Fruit fly (Drosophila melanogaster) whole organism, embryonic: Measurements from ENCODE around the gene CG43813.
A peak's percentile ranks its signal among the peaks of the same experiment; 100 is the strongest.

Experiments
- Asciz ChIP-seq: fragments of 200-800 bp; sonication (Bioruptor generic); optimal IDR thresholded peaks from 2 replicates; lab custom pipeline; 2017; ENCODE audit warnings: missing biosample characterization, mild to moderate bottlenecking, missing genetic modification characterization, missing genetic modification reagents
- Atf-2 ChIP-seq: fragments of 200-800 bp; sonication (Bioruptor generic); optimal IDR thresholded peaks from 2 replicates; lab custom pipeline; 2016; ENCODE audit warnings: missing biosample characterization, missing genetic modification characterization
- Bdp1 ChIP-seq: fragments of 200-800 bp; sonication (Bioruptor generic); optimal IDR thresholded peaks from 3 replicates; lab custom pipeline; 2016; ENCODE audit warnings: missing biosample characterization, missing genetic modification characterization
- Bgb ChIP-seq: fragments of 200-800 bp; sonication (Bioruptor generic); IDR thresholded peaks from 2 replicates; pipeline ENCODE4 v1.3.6; 2022; ENCODE audit warnings: missing biosample characterization, missing genetic modification characterization; ENCODE audit not compliant: partially characterized antibody
- CG10543 ChIP-seq: fragments of 200-800 bp; sonication (Bioruptor generic); optimal IDR thresholded peaks from 3 replicates; lab custom pipeline; 2017; ENCODE audit warnings: missing biosample characterization, mild to moderate bottlenecking, missing genetic modification characterization, moderate library complexity
- CG10959 ChIP-seq: fragments of 200-800 bp; sonication (Bioruptor generic); IDR thresholded peaks from 2 replicates; pipeline ENCODE4 v1.3.6; 2022; ENCODE audit warnings: missing biosample characterization, missing genetic modification characterization
- CG11695 ChIP-seq: fragments of 200-800 bp; sonication (Bioruptor generic); IDR thresholded peaks from 3 replicates; pipeline ENCODE4 v1.3.6; 2022; ENCODE audit warnings: missing biosample characterization, missing genetic modification characterization
- CG12104 ChIP-seq: fragments of 200-800 bp; sonication (Bioruptor generic); optimal IDR thresholded peaks from 3 replicates; lab custom pipeline; 2016; ENCODE audit warnings: missing biosample characterization, missing genetic modification characterization
- CG1233 ChIP-seq: fragments of 200-800 bp; sonication (Bioruptor generic); optimal IDR thresholded peaks from 4 replicates; lab custom pipeline; 2018; ENCODE audit warnings: missing biosample characterization, mild to moderate bottlenecking, missing genetic modification characterization
- CG14050 ChIP-seq: fragments of 200-800 bp; sonication (Bioruptor generic); IDR thresholded peaks from 3 replicates; pipeline ENCODE4 v1.3.6; 2022; ENCODE audit warnings: missing biosample characterization, missing genetic modification characterization
- CG1792 ChIP-seq: fragments of 200-800 bp; sonication (Bioruptor generic); optimal IDR thresholded peaks from 2 replicates; lab custom pipeline; 2016; ENCODE audit warnings: missing biosample characterization, missing genetic modification characterization
- CG2889 ChIP-seq: fragments of 200-800 bp; sonication (Bioruptor generic); IDR thresholded peaks from 3 replicates; pipeline ENCODE4 v1.3.6; 2022; ENCODE audit warnings: missing biosample characterization, missing genetic modification characterization
- CG30431 ChIP-seq: fragments of 200-800 bp; sonication (Bioruptor generic); optimal IDR thresholded peaks from 2 replicates; lab custom pipeline; 2017; ENCODE audit warnings: missing biosample characterization, missing genetic modification characterization
- CG31388 ChIP-seq: fragments of 200-800 bp; sonication (Bioruptor generic); optimal IDR thresholded peaks from 2 replicates; lab custom pipeline; 2016; ENCODE audit warnings: missing biosample characterization, missing genetic modification characterization
- CG31441 ChIP-seq: fragments of 200-800 bp; sonication (Bioruptor generic); IDR thresholded peaks from 2 replicates; pipeline ENCODE4 v1.3.6; 2022; ENCODE audit warnings: missing biosample characterization, missing genetic modification characterization
- CG3163 ChIP-seq: fragments of 200-800 bp; sonication (Bioruptor generic); optimal IDR thresholded peaks from 3 replicates; lab custom pipeline; 2016; ENCODE audit warnings: missing biosample characterization, missing genetic modification characterization
- CG3407 ChIP-seq: fragments of 200-800 bp; sonication (Bioruptor generic); optimal IDR thresholded peaks from 2 replicates; lab custom pipeline; 2018; ENCODE audit warnings: missing biosample characterization, mild to moderate bottlenecking, missing genetic modification characterization
- CG34376 ChIP-seq: fragments of 200-800 bp; sonication (Bioruptor generic); optimal IDR thresholded peaks from 2 replicates; lab custom pipeline; 2018; ENCODE audit warnings: missing biosample characterization, mild to moderate bottlenecking, missing genetic modification characterization
- CG34422 ChIP-seq: fragments of 200-800 bp; sonication (Bioruptor generic); IDR thresholded peaks from 3 replicates; pipeline ENCODE4 v1.3.6; 2022; ENCODE audit warnings: missing biosample characterization, missing genetic modification characterization
- CG6791 ChIP-seq: fragments of 200-800 bp; sonication (Bioruptor generic); IDR thresholded peaks from 3 replicates; pipeline ENCODE4 v1.3.6; 2022; ENCODE audit warnings: missing biosample characterization, missing genetic modification characterization; ENCODE audit not compliant: partially characterized antibody
- CG7839 ChIP-seq: fragments of 200-800 bp; sonication (Bioruptor generic); optimal IDR thresholded peaks from 3 replicates; lab custom pipeline; 2018; ENCODE audit warnings: missing biosample characterization, mild to moderate bottlenecking, missing genetic modification characterization, moderate library complexity
- CG8478 ChIP-seq: fragments of >200 bp; optimal IDR thresholded peaks from 2 replicates; lab custom pipeline; 2018
- CoRest ChIP-seq: fragments of 200-800 bp; sonication (Bioruptor generic); optimal IDR thresholded peaks from 3 replicates; lab custom pipeline; 2018; ENCODE audit warnings: missing biosample characterization, mild to moderate bottlenecking, missing genetic modification characterization, moderate library complexity
- Deaf1 ChIP-seq: fragments of 200-800 bp; optimal IDR thresholded peaks from 3 replicates; lab custom pipeline; 2019; ENCODE audit warnings: missing biosample characterization, mild to moderate bottlenecking, missing genetic modification characterization, moderate library complexity
- ERR ChIP-seq: fragments of 200-800 bp; sonication (Bioruptor generic); optimal IDR thresholded peaks from 2 replicates; lab custom pipeline; 2016; ENCODE audit warnings: missing biosample characterization, missing genetic modification characterization
- Hand ChIP-seq: fragments of 200-800 bp; sonication (Bioruptor generic); optimal IDR thresholded peaks from 2 replicates; lab custom pipeline; 2017; ENCODE audit warnings: mild to moderate bottlenecking, missing biosample characterization, missing genetic modification reagents, missing genetic modification characterization
- Scr ChIP-seq: fragments of 200-800 bp; sonication (Bioruptor generic); IDR thresholded peaks from 2 replicates; pipeline ENCODE4 v1.3.6; 2022; ENCODE audit warnings: missing biosample characterization, missing genetic modification characterization; ENCODE audit not compliant: partially characterized antibody
- Xrp1 ChIP-seq: fragments of 200-800 bp; sonication (Bioruptor generic); IDR thresholded peaks from 2 replicates; pipeline ENCODE4 v1.3.6; 2022; ENCODE audit warnings: missing biosample characterization, missing genetic modification characterization
- YL-1 ChIP-seq: fragments of 200-800 bp; sonication (Bioruptor generic); optimal IDR thresholded peaks from 3 replicates; lab custom pipeline; 2017; ENCODE audit warnings: missing biosample characterization, mild to moderate bottlenecking, missing genetic modification characterization
- bbx ChIP-seq: fragments of 200-800 bp; sonication (Bioruptor generic); IDR thresholded peaks from 2 replicates; pipeline ENCODE4 v1.3.6; 2022; ENCODE audit warnings: missing biosample characterization, missing genetic modification characterization; ENCODE audit not compliant: partially characterized antibody
- br ChIP-seq: fragments of >200 bp; optimal IDR thresholded peaks from 2 replicates; lab custom pipeline; 2017
- cato ChIP-seq: fragments of 200-800 bp; sonication (Bioruptor generic); optimal IDR thresholded peaks from 2 replicates; lab custom pipeline; 2016; ENCODE audit warnings: missing biosample characterization, missing genetic modification characterization, borderline replicate concordance
- crol ChIP-seq: fragments of 200-800 bp; sonication (Bioruptor generic); IDR thresholded peaks from 2 replicates; pipeline ENCODE4 v1.3.6; 2022; ENCODE audit warnings: missing biosample characterization, missing genetic modification characterization
- danr ChIP-seq: fragments of 200-800 bp; sonication (Bioruptor generic); IDR thresholded peaks from 2 replicates; pipeline ENCODE4 v1.3.6; 2022; ENCODE audit warnings: missing biosample characterization, missing genetic modification characterization
- dati ChIP-seq: fragments of 200-800 bp; sonication (Bioruptor generic); IDR thresholded peaks from 2 replicates; pipeline ENCODE4 v1.3.6; 2022; ENCODE audit warnings: missing biosample characterization, missing genetic modification characterization
- disco-r ChIP-seq: fragments of 200-800 bp; sonication (Bioruptor generic); optimal IDR thresholded peaks from 2 replicates; lab custom pipeline; 2016; ENCODE audit warnings: missing biosample characterization, missing genetic modification characterization
- dmrt11E ChIP-seq: fragments of 200-800 bp; sonication (Bioruptor generic); optimal IDR thresholded peaks from 3 replicates; lab custom pipeline; 2018; ENCODE audit warnings: missing biosample characterization, mild to moderate bottlenecking, missing genetic modification characterization, moderate library complexity
- ems ChIP-seq: fragments of 200-800 bp; sonication (Bioruptor generic); optimal IDR thresholded peaks from 3 replicates; lab custom pipeline; 2016; ENCODE audit warnings: missing biosample characterization, missing genetic modification characterization
- eve ChIP-seq, 2 experiments: fragments of >200 bp; optimal IDR thresholded peaks; 2 replicates each; lab custom pipeline; 2017; ENCODE audit warnings: missing biosample characterization in 2 of 2, missing genetic modification characterization in 2 of 2
- fd102C ChIP-seq: fragments of 200-800 bp; sonication (Bioruptor generic); optimal IDR thresholded peaks from 2 replicates; lab custom pipeline; 2018; ENCODE audit warnings: missing biosample characterization, mild to moderate bottlenecking, missing genetic modification characterization, moderate library complexity
- fd96Cb ChIP-seq: fragments of 200-800 bp; sonication (Bioruptor generic); optimal IDR thresholded peaks from 2 replicates; lab custom pipeline; 2018; ENCODE audit warnings: missing biosample characterization, mild to moderate bottlenecking, missing genetic modification characterization, moderate library complexity
- h ChIP-seq: fragments of >200 bp; optimal IDR thresholded peaks from 2 replicates; lab custom pipeline; 2017
- org-1 ChIP-seq: fragments of 200-800 bp; sonication (Bioruptor generic); optimal IDR thresholded peaks from 2 replicates; lab custom pipeline; 2017; ENCODE audit warnings: missing biosample characterization, missing genetic modification characterization
- p53 ChIP-seq: fragments of 200-800 bp; sonication (Bioruptor generic); optimal IDR thresholded peaks from 2 replicates; lab custom pipeline; 2016; ENCODE audit warnings: missing biosample characterization, missing genetic modification characterization
- scrt ChIP-seq: fragments of 200-800 bp; sonication (Bioruptor generic); optimal IDR thresholded peaks from 2 replicates; lab custom pipeline; 2018; ENCODE audit warnings: missing biosample characterization, mild to moderate bottlenecking, missing genetic modification characterization, moderate library complexity
- sens ChIP-seq: fragments of 200-800 bp; sonication (Bioruptor generic); peaks from one replicate; lab custom pipeline; 2016; ENCODE audit warnings: missing biosample characterization, missing genetic modification characterization
- sna ChIP-seq: fragments of 200-800 bp; sonication (Bioruptor generic); IDR thresholded peaks from 2 replicates; pipeline ENCODE4 v1.3.6; 2022; ENCODE audit warnings: missing biosample characterization, missing genetic modification characterization; ENCODE audit not compliant: partially characterized antibody
- unpg ChIP-seq: fragments of 200-800 bp; sonication (Bioruptor generic); optimal IDR thresholded peaks from 3 replicates; lab custom pipeline; 2018; ENCODE audit warnings: missing biosample characterization, mild to moderate bottlenecking, missing genetic modification characterization, moderate library complexity
- z ChIP-seq: fragments of 200-800 bp; sonication (Bioruptor generic); IDR thresholded peaks from 3 replicates; pipeline ENCODE4 v1.3.6; 2022; ENCODE audit warnings: missing biosample characterization, missing genetic modification characterization
- zfh2 ChIP-seq: fragments of 200-800 bp; sonication (Bioruptor generic); optimal IDR thresholded peaks from 2 replicates; lab custom pipeline; 2016; ENCODE audit warnings: missing biosample characterization, missing genetic modification characterization

CG43813 gene

DNA sequence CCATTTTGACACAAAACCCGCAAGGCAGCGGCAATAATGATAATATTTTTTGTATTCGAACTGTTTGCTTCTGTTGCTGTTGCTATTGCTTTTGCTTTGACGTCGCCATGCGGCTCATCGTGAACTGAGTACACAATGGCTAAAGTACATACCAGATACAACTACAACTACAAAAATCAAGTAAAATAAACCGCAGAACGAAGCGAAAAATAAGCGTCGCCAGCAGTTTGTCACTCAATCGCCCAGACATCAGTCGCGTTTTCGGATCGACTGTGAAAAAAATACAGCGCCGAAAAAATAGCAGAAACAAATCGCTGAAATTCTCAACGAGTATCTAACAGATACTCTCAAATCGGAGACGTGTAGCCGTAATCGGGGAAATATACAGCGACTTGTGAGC is 25.5 kb upstream of the CG43813 start (continued):
- no peak for TF ChIP-seq CG6791 (GFP tag; lab: Robert Waterston, UW)
- TF ChIP-seq CG7839 = no peak
- no peak for TF ChIP-seq z

DNA sequence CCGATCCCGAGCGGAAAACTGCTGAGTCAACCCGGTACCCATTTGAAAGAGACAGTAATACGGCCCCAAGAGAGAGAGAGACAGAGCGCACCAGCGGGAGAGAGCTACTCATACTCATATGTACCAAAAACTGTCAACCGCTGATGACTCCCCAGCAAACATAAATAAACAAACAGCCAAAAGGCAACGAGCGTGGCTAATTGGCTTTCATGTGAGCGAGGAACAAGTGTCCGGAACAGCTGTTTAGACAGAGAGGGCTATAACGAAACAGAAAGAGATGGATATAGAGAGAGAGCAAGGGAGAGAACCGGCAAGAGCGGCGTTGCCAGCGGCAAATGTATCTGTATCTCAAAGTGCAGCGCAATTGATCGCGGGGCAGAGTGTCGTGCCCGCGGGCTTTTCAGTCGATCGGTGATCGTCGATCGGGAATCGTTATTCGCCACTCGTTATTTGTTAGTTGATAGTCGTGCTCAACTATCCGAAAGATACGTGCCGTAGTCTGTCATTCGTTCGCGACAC is 22.0 kb upstream of the CG43813 start:
- TF ChIP-seq YL-1 (no peak), org-1 (GFP tag; lab: Kevin White, UChicago) (peak; percentile 44), dati (GFP tag; lab: Robert Waterston, UW) (no peak), eve (GFP tag; optimal IDR thresholded peaks at IDR 0.05; lab: Kevin White, UChicago) (no peak), CG10959 (0 out of 2 replicates have a peak, but pooled peaks have one; percentile 11), dmrt11E (tag; lab: Kevin White, UChicago) (no peak), CG30431 (no peak), Hand (GFP tag; lab: Kevin White, UChicago) (no peak), br (lab: Kevin White, UChicago) (no peak), CG14050 (no peak), Bgb (GFP tag; lab: Robert Waterston, UW) (no peak), CG34376 (GFP tag; lab: Kevin White, UChicago) (peak; percentile 40), disco-r (GFP tag; lab: Kevin White, UChicago) (peak; percentile 51), CG31441 (peak; percentile 23; the same call in 1 of the 2 replicates), Xrp1 (GFP tag; lab: Robert Waterston, UW) (peak; percentile 25; the same call in 1 of the 2 replicates), ERR (peak; percentile 6), danr (no peak), Bdp1 (no peak), CG10543 (GFP tag; lab: Kevin White, UChicago) (peak; percentile 68), sna (GFP tag; lab: Robert Waterston, UW) (peak; percentile 56), ems (GFP tag; lab: Kevin White, UChicago) (no peak), Asciz (peak; percentile 27), CG3407 (peak; percentile 44), fd102C (GFP tag; lab: Kevin White, UChicago) (no peak), CG2889 (GFP tag; lab: Robert Waterston, UW) (no peak), h (lab: Kevin White, UChicago) (no peak), scrt (GFP tag; lab: Kevin White, UChicago) (no peak), cato (no peak), fd96Cb (tag; lab: Kevin White, UChicago) (no peak), unpg (GFP tag; lab: Kevin White, UChicago) (peak; percentile 35), CG8478 (lab: Kevin White, UChicago) (no peak), Atf-2 (GFP tag; lab: Kevin White, UChicago) (no peak), CG34422 (GFP tag; lab: Robert Waterston, UW) (peak; percentile 53; the same call in 1 of the 3 replicates), p53 (GFP tag; lab: Kevin White, UChicago) (no peak), CG31388 (no peak), Deaf1 (tag; lab: Kevin White, UChicago) (peak; percentile 94), Scr (GFP tag; lab: Robert Waterston, UW) (no peak), CG3163 (peak; percentile 8), CoRest (tag; lab: Kevin White, UChicago) (peak; percentile 26), crol (GFP tag; lab: Robert Waterston, UW) (peak; percentile 31; the same call in 1 of the 2 replicates), CG1792 (GFP tag; lab: Kevin White, UChicago) (no peak), sens (GFP tag; lab: Kevin White, UChicago) (peak; percentile 70), zfh2 (GFP tag; lab: Kevin White, UChicago) (no peak), CG11695 (GFP tag; lab: Robert Waterston, UW) (no peak), bbx (GFP tag; lab: Robert Waterston, UW) (0 out of 2 replicates have a peak, but pooled peaks have one; percentile 39), CG12104 (GFP tag; lab: Kevin White, UChicago) (no peak), CG1233 (peak; percentile 54)
